Fruit fly (Drosophila melanogaster): ENCODE measurements around the gene dia.
A peak's percentile ranks its signal among the peaks of the same experiment; 100 is the strongest.

The dia gene

DNA sequence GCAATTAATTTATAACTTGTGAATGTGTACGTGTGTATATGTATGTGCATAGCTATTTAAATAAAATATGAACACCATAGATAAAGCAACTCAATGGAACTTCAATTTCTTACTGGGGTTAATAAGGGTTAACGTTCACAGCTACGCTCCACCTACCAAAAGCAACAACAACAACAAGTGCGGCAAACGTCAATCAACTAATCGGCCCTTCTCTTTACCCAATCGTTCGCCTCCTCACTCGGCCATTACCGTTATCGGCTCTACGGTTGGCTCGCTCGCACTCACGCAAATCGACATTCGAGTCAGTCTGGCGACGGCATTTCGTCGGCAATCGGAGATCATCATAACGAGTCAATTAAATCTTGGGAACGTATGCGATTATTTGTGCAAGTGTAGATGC lies 25.1 kb downstream of the dia start:
- peak; percentile 5 for TF ChIP-seq esn (GFP tag; optimal IDR thresholded peaks at IDR 0.05)
- TF ChIP-seq svp (GFP tag), result peak; percentile 48
- peak; percentile 16 for TF ChIP-seq Eip78C (GFP tag)
- TF ChIP-seq Sox15 (GFP tag; optimal IDR thresholded peaks at IDR 0.05), result no peak
- TF ChIP-seq Smox (GFP tag; optimal IDR thresholded peaks at IDR 0.05), result peak; percentile 4
- no peak for TF ChIP-seq Ets21C (GFP tag; optimal IDR thresholded peaks at IDR 0.05)
- TF ChIP-seq Lpt (GFP tag; optimal IDR thresholded peaks at IDR 0.05), result no peak
- TF ChIP-seq CG6163 (GFP tag; IDR thresholded peaks at IDR 0.05), result 0 out of 3 replicates have a peak, but pooled peaks have one; percentile 12
- TF ChIP-seq fd59A (GFP tag; optimal IDR thresholded peaks at IDR 0.05), result no peak

DNA sequence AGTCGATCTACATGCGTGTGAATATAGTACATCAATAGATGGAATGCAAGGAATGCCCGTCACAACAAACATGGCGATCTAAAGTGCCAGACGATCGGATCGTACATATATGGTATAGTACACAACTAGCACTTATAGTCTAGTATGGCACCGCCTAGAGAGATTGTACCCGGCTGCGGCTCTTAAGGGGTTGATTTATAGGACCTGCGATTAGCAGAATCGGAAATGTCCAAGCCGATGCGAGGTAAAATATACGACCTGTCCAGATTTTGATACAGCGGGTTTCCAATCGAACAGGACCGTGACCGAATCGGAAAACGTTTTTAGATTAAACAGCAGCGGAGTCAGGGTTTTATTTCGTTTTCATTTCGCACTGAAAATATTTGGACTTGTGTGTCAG lies 26.0 kb downstream of the dia start:
- TF ChIP-seq vri (GFP tag; optimal IDR thresholded peaks at IDR 0.05) (no peak), CG15336 (GFP tag; IDR thresholded peaks at IDR 0.05) (no peak), CG4318 (GFP tag; optimal IDR thresholded peaks at IDR 0.05) (no peak), Hr4 (GFP tag; optimal IDR thresholded peaks at IDR 0.05) (no peak), fkh (GFP tag; optimal IDR thresholded peaks at IDR 0.05) (no peak), Sox15 (GFP tag; optimal IDR thresholded peaks at IDR 0.05) (no peak), dac (GFP tag; optimal IDR thresholded peaks at IDR 0.05) (no peak), Eip93F (GFP tag; optimal IDR thresholded peaks at IDR 0.05) (no peak), CG8119 (GFP tag; IDR thresholded peaks at IDR 0.05) (no peak), pdm3 (GFP tag; optimal IDR thresholded peaks at IDR 0.05) (no peak), CG6163 (GFP tag; IDR thresholded peaks at IDR 0.05) (no peak)

DNA sequence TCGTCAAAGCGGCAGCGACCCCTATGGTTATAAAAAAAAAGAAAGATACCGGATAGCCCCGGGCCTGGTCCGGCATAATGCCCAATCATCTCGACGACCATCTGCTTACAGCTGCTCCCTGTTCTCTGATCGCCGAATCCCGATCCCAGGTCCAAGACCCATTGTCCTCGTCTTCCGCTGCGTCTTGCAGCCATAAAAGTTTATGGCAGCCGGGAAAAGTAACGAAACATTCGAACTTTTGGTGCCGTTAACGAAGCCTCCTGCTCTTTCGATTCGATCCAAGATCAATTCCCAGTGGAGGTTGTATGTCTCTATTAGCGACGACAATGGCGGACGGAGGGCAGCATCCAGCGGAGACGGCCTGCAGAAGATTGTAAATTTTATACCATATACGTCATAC lies 27.4 kb downstream of the dia start:
- no peak for TF ChIP-seq CG15336 (GFP tag; IDR thresholded peaks at IDR 0.05)
- TF ChIP-seq Sox102F (GFP tag; optimal IDR thresholded peaks at IDR 0.05), result no peak
- no peak for TF ChIP-seq acj6 (GFP tag; optimal IDR thresholded peaks at IDR 0.05)
- TF ChIP-seq fd59A (GFP tag; optimal IDR thresholded peaks at IDR 0.05), result no peak
- no peak for TF ChIP-seq CG3919 (GFP tag; optimal IDR thresholded peaks at IDR 0.05)
- no peak for TF ChIP-seq net (GFP tag; optimal IDR thresholded peaks at IDR 0.05)
- no peak for TF ChIP-seq Ets21C (GFP tag; optimal IDR thresholded peaks at IDR 0.05)
- no peak for TF ChIP-seq Smox (GFP tag; optimal IDR thresholded peaks at IDR 0.05)
- no peak for TF ChIP-seq Eip75B (GFP tag; optimal IDR thresholded peaks at IDR 0.05)
- TF ChIP-seq CG10631 (GFP tag; optimal IDR thresholded peaks at IDR 0.05), result no peak
- TF ChIP-seq CG32006 (GFP tag; optimal IDR thresholded peaks at IDR 0.05), result no peak
- TF ChIP-seq vri (GFP tag; optimal IDR thresholded peaks at IDR 0.05), result no peak
- TF ChIP-seq CG8632 (GFP tag; optimal IDR thresholded peaks at IDR 0.05), result no peak
- no peak for TF ChIP-seq cyc (GFP tag; optimal IDR thresholded peaks at IDR 0.05)
- TF ChIP-seq CG11294 (GFP tag; IDR thresholded peaks at IDR 0.05), result no peak

DNA sequence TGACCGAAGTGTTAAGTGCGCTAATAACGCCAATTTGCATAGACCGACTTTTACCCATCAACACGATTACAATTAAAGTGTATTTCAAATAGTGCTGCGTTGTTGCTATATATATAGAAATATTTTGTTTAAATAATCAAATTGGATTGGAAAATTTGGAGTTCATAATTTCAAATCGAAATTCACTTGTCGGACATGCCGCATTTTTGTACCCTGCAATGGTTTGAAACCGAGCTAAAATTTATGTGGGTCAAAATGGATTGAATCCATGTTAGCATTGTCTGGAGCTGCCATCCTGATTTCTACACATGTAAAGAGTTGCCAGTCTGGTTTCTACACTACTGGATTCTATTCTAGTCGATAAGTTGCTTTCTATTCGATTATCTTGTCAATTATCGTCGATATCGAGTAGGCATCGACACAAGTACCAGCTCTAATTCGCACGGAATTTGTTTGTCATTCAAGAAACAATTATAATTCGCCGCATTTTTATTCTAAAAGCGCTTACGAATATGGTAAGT lies 29.4 kb downstream of the dia start, which contains the start of gene Pomp:
Gene Pomp, plus strand, starts transcription at position 386 of the 521 bp plus-strand sequence.
- peak; percentile 53 for TF ChIP-seq Eip93F (GFP tag; optimal IDR thresholded peaks at IDR 0.05)
- TF ChIP-seq eg (GFP tag; IDR thresholded peaks at IDR 0.05), result peak; percentile 87
- peak; percentile 69 for TF ChIP-seq achi (GFP tag; optimal IDR thresholded peaks at IDR 0.05)
- peak; percentile 75 for TF ChIP-seq Hr4 (GFP tag; optimal IDR thresholded peaks at IDR 0.05)
- TF ChIP-seq CG7368 (GFP tag; optimal IDR thresholded peaks at IDR 0.05), result peak; percentile 74
- peak; percentile 69 for TF ChIP-seq Met (GFP tag; optimal IDR thresholded peaks at IDR 0.05)
- peak; percentile 84 for TF ChIP-seq CG3919 (GFP tag; optimal IDR thresholded peaks at IDR 0.05)
- TF ChIP-seq CG6808 (GFP tag; optimal IDR thresholded peaks at IDR 0.05), result no peak
- peak; percentile 61 for TF ChIP-seq vri (GFP tag; optimal IDR thresholded peaks at IDR 0.05)
- no peak for TF ChIP-seq CG16779 (tag; optimal IDR thresholded peaks at IDR 0.05)
- TF ChIP-seq fd59A (GFP tag; optimal IDR thresholded peaks at IDR 0.05), result peak; percentile 3
- TF ChIP-seq CG32006 (GFP tag; optimal IDR thresholded peaks at IDR 0.05), result peak; percentile 75
- peak; percentile 56 for TF ChIP-seq Ets96B (tag; optimal IDR thresholded peaks at IDR 0.05)
- peak; percentile 75 for TF ChIP-seq Smox (GFP tag; optimal IDR thresholded peaks at IDR 0.05)
- peak; percentile 75 for TF ChIP-seq net (GFP tag; optimal IDR thresholded peaks at IDR 0.05)
- peak; percentile 93 for TF ChIP-seq Eip78C (GFP tag)
- peak; percentile 39 for TF ChIP-seq Sox15 (GFP tag; optimal IDR thresholded peaks at IDR 0.05)
- TF ChIP-seq salr (GFP tag; optimal IDR thresholded peaks at IDR 0.05), result peak; percentile 6 to 22
- peak; percentile 80 for TF ChIP-seq OdsH (GFP tag; optimal IDR thresholded peaks at IDR 0.05)
- TF ChIP-seq Hr38 (GFP tag; optimal IDR thresholded peaks at IDR 0.05), result no peak
- TF ChIP-seq Sox102F (GFP tag; optimal IDR thresholded peaks at IDR 0.05), result peak; percentile 76
- peak; percentile 62 for TF ChIP-seq CG10669 (GFP tag; optimal IDR thresholded peaks at IDR 0.05)
- peak; percentile 62 for TF ChIP-seq CG6792 (GFP tag; optimal IDR thresholded peaks at IDR 0.05)
- peak; percentile 52 for TF ChIP-seq Ets21C (GFP tag; optimal IDR thresholded peaks at IDR 0.05)
- TF ChIP-seq svp (GFP tag), result peak; percentile 84
- no peak for TF ChIP-seq CG6854 (GFP tag; optimal IDR thresholded peaks at IDR 0.05)
- TF ChIP-seq CG34406 (GFP tag; optimal IDR thresholded peaks at IDR 0.05), result peak; percentile 73
- TF ChIP-seq acj6 (GFP tag; optimal IDR thresholded peaks at IDR 0.05), result peak; percentile 77
- peak; percentile 53 for TF ChIP-seq Sox14 (GFP tag; optimal IDR thresholded peaks at IDR 0.05)
- TF ChIP-seq ss (GFP tag; optimal IDR thresholded peaks at IDR 0.05), result peak in 1 of 2 experiments; percentile 13
